Worm (Caenorhabditis elegans) whole organism, L2 larva: Measurements from ENCODE around the gene F17C8.6.

Experiments
- egl-27 ChIP-seq: sonication (generic microtip); optimal IDR thresholded peaks from 3 replicates; lab custom pipeline; 2017; ENCODE audit warnings: missing biosample characterization, missing genetic modification reagents, missing genetic modification characterization
- lin-39 ChIP-seq: fragments of 150-350 bp; optimal IDR thresholded peaks from 2 replicates; lab custom pipeline; 2014; ENCODE audit warnings: missing biosample characterization, missing genetic modification reagents, missing genetic modification characterization
- nhr-11 ChIP-seq: fragments of 150-350 bp; optimal IDR thresholded peaks from 2 replicates; lab custom pipeline; 2014; ENCODE audit warnings: missing biosample characterization, missing genetic modification characterization
- nhr-12 ChIP-seq: fragments of 150-350 bp; optimal IDR thresholded peaks from 2 replicates; lab custom pipeline; 2014; ENCODE audit warnings: missing biosample characterization, missing genetic modification characterization
- nhr-129 ChIP-seq: fragments of 150-350 bp; optimal IDR thresholded peaks from 2 replicates; lab custom pipeline; 2014; ENCODE audit warnings: missing biosample characterization, missing genetic modification characterization
- snpc-4 ChIP-seq: fragments of 150-350 bp; optimal IDR thresholded peaks from 2 replicates; lab custom pipeline; 2014; ENCODE audit warnings: missing biosample characterization, missing genetic modification characterization
- unc-62 ChIP-seq: fragments of 150-350 bp; optimal IDR thresholded peaks from 2 replicates; lab custom pipeline; 2014; ENCODE audit warnings: missing biosample characterization, missing genetic modification reagents, missing genetic modification characterization
- ztf-4 ChIP-seq: fragments of 150-350 bp; optimal IDR thresholded peaks from 2 replicates; lab custom pipeline; 2014; ENCODE audit warnings: missing biosample characterization, missing genetic modification characterization

DNA sequence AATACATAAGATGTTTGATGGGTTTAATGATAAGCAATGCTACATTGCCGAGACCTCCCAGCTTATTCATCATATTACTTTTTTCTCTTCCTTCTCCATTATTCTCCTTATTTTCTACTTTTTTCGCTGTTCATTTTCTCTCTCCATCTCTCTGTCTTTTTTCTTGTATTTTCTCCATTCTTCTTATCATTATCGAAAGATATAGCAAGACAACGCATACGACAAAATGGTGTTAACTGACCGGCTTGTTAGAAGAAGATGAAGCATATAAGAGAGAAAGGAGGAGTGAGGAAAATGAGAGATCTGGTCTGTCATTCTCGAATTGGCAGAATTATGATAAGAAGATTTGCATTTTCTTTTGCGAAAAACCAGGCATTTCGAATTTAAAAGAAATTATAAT is 21.0 kb upstream of the F17C8.6 start:
- no peak for TF ChIP-seq egl-27 (tag; lab: Kevin White, UChicago)
- TF ChIP-seq snpc-4 (tag; lab: Kevin White, UChicago), result no peak
- no peak for TF ChIP-seq nhr-11
- no peak for TF ChIP-seq lin-39 (tag; lab: Kevin White, UChicago)
- TF ChIP-seq nhr-129, result no peak
- no peak for TF ChIP-seq nhr-12
- TF ChIP-seq unc-62 (GFP tag; lab: Kevin White, UChicago), result no peak
- TF ChIP-seq ztf-4 (tag; lab: Kevin White, UChicago), result no peak
